Worm (Caenorhabditis elegans) whole organism, L1 larva: ENCODE results near the gene fbxa-113.

Experiments used
- C04F5.9 ChIP-seq: sonication (generic microtip); optimal IDR thresholded peaks from 2 replicates; lab custom pipeline; 2016; ENCODE audit warnings: missing genetic modification characterization, missing compliant biosample characterization
- C16A3.4 ChIP-seq: fragments of 150-350 bp; optimal IDR thresholded peaks from 2 replicates; lab custom pipeline; 2014; ENCODE audit warnings: missing biosample characterization, missing genetic modification characterization
- F16B12.6 ChIP-seq: fragments of 150-350 bp; optimal IDR thresholded peaks from 2 replicates; lab custom pipeline; 2014; ENCODE audit warnings: missing biosample characterization, missing genetic modification characterization
- Y116A8C.19 ChIP-seq: sonication (generic microtip); optimal IDR thresholded peaks from 2 replicates; lab custom pipeline; 2016; ENCODE audit warnings: missing compliant biosample characterization, missing genetic modification characterization, borderline replicate concordance
- aha-1 ChIP-seq: fragments of 150-350 bp; optimal IDR thresholded peaks from 2 replicates; lab custom pipeline; 2014; ENCODE audit warnings: missing biosample characterization, missing genetic modification characterization
- ama-1 ChIP-seq: fragments of 150-350 bp; optimal IDR thresholded peaks from 2 replicates; lab custom pipeline; 2014
- ceh-82 ChIP-seq, 3 experiments: fragments of 150-350 bp in 1 of 3; sonication (generic microtip) in 2 of 3; optimal IDR thresholded peaks; 2 replicates each; lab custom pipeline; 2014 to 2017; ENCODE audit warnings: missing biosample characterization in 3 of 3, missing genetic modification characterization in 3 of 3
- ceh-88 ChIP-seq: fragments of 200-800 bp; sonication (Bioruptor generic); IDR thresholded peaks from 2 replicates; pipeline ENCODE4 v1.3.6; 2022; ENCODE audit warnings: missing genetic modification characterization, missing compliant biosample characterization
- ceh-90 ChIP-seq: sonication (generic microtip); optimal IDR thresholded peaks from 2 replicates; lab custom pipeline; 2016; ENCODE audit warnings: missing genetic modification characterization, missing compliant biosample characterization
- ces-1 ChIP-seq: fragments of 150-350 bp; optimal IDR thresholded peaks from 2 replicates; lab custom pipeline; 2014; ENCODE audit warnings: missing biosample characterization, missing genetic modification reagents, missing genetic modification characterization
- dsc-1 ChIP-seq: sonication (generic microtip); optimal IDR thresholded peaks from 2 replicates; lab custom pipeline; 2016; ENCODE audit warnings: mild to moderate bottlenecking, missing genetic modification characterization, missing compliant biosample characterization
- efl-1 ChIP-seq, 4 experiments: fragments of 150-350 bp; optimal IDR thresholded peaks in 3 of 4; peaks in 1 of 4; 1 replicate in 1 of 4; 2 replicates in 3 of 4; lab custom pipeline; 2014; ENCODE audit warnings: missing biosample characterization in 2 of 4, missing genetic modification characterization in 2 of 4, missing genetic modification reagents in 2 of 4
- elt-2 ChIP-seq: sonication (generic microtip); optimal IDR thresholded peaks from 2 replicates; lab custom pipeline; 2016; ENCODE audit warnings: missing genetic modification characterization, mild to moderate bottlenecking, inconsistent platforms, missing compliant biosample characterization, missing genetic modification reagents
- elt-3 ChIP-seq, 6 experiments: fragments of 150-350 bp in 1 of 6; sonication (generic microtip); optimal IDR thresholded peaks; 2 replicates each; lab custom pipeline; 2017 to 2018; ENCODE audit warnings: missing biosample characterization in 6 of 6, missing genetic modification characterization in 6 of 6, inconsistent platforms in 1 of 6
- fkh-10 ChIP-seq: sonication (generic microtip); optimal IDR thresholded peaks from 2 replicates; lab custom pipeline; 2017; ENCODE audit warnings: missing biosample characterization, missing genetic modification reagents, missing genetic modification characterization
- hlh-17 ChIP-seq: fragments of 200-800 bp; sonication (Bioruptor generic); optimal IDR thresholded peaks from 2 replicates; lab custom pipeline; 2018; ENCODE audit warnings: missing genetic modification characterization, mild to moderate bottlenecking, missing compliant biosample characterization, moderate library complexity, borderline replicate concordance
- hpl-2 ChIP-seq: fragments of 150-350 bp; optimal IDR thresholded peaks from 2 replicates; lab custom pipeline; 2014; ENCODE audit warnings: missing biosample characterization, missing genetic modification reagents, missing genetic modification characterization
- isw-1 ChIP-seq: fragments of 200-800 bp; sonication (Bioruptor generic); IDR thresholded peaks from 2 replicates; pipeline ENCODE4 v1.3.6; 2022; ENCODE audit warnings: missing genetic modification characterization, missing compliant biosample characterization
- jun-1 ChIP-seq: fragments of 150-350 bp; optimal IDR thresholded peaks from 2 replicates; lab custom pipeline; 2014; ENCODE audit warnings: missing biosample characterization, missing genetic modification reagents, missing genetic modification characterization
- lin-13 ChIP-seq: fragments of 150-350 bp; optimal IDR thresholded peaks from 2 replicates; lab custom pipeline; 2014; ENCODE audit warnings: missing biosample characterization, missing genetic modification reagents, missing genetic modification characterization
- lin-14 ChIP-seq: fragments of 200-800 bp; sonication (Bioruptor generic); optimal IDR thresholded peaks from 2 replicates; lab custom pipeline; 2018; ENCODE audit warnings: mild to moderate bottlenecking, missing genetic modification characterization, moderate library complexity, missing compliant biosample characterization
- nhr-11 ChIP-seq: fragments of 150-350 bp; optimal IDR thresholded peaks from 2 replicates; lab custom pipeline; 2014; ENCODE audit warnings: missing biosample characterization, missing genetic modification characterization
- nhr-28 ChIP-seq: fragments of 150-350 bp; optimal IDR thresholded peaks from 2 replicates; lab custom pipeline; 2014; ENCODE audit warnings: missing biosample characterization, missing genetic modification characterization
- nhr-85 ChIP-seq: sonication (generic microtip); peaks from one replicate; lab custom pipeline; 2016; ENCODE audit warnings: missing genetic modification characterization, inconsistent platforms, missing compliant biosample characterization
- nhr-90 ChIP-seq: sonication (generic microtip); optimal IDR thresholded peaks from 2 replicates; lab custom pipeline; 2016; ENCODE audit warnings: mild to moderate bottlenecking, missing genetic modification characterization, missing compliant biosample characterization; ENCODE audit not compliant: poor library complexity
- rnt-1 ChIP-seq: sonication (generic microtip); optimal IDR thresholded peaks from 2 replicates; lab custom pipeline; 2016; ENCODE audit warnings: mild to moderate bottlenecking, missing genetic modification characterization, moderate library complexity, missing compliant biosample characterization
- skn-1 ChIP-seq: fragments of 150-350 bp; optimal IDR thresholded peaks from 2 replicates; lab custom pipeline; 2014; ENCODE audit warnings: missing biosample characterization, missing genetic modification characterization
- unc-98 ChIP-seq: fragments of 200-800 bp; sonication (Bioruptor generic); IDR thresholded peaks from 2 replicates; pipeline ENCODE4 v1.3.6; 2022; ENCODE audit warnings: missing genetic modification characterization, missing compliant biosample characterization
- vab-15 ChIP-seq: sonication (generic microtip); optimal IDR thresholded peaks from 2 replicates; lab custom pipeline; 2017; ENCODE audit warnings: missing genotype, mild to moderate bottlenecking, missing genetic modification characterization, missing compliant biosample characterization
- zag-1 ChIP-seq: fragments of 150-350 bp; optimal IDR thresholded peaks from 2 replicates; lab custom pipeline; 2014; ENCODE audit warnings: missing biosample characterization, missing genetic modification characterization
- ztf-11 ChIP-seq, 2 experiments: sonication (generic microtip); optimal IDR thresholded peaks; 2 replicates each; lab custom pipeline; 2016 to 2017; ENCODE audit warnings: missing genetic modification characterization in 2 of 2, missing biosample characterization in 1 of 2, missing compliant biosample characterization in 1 of 2

Gene fbxa-113

DNA sequence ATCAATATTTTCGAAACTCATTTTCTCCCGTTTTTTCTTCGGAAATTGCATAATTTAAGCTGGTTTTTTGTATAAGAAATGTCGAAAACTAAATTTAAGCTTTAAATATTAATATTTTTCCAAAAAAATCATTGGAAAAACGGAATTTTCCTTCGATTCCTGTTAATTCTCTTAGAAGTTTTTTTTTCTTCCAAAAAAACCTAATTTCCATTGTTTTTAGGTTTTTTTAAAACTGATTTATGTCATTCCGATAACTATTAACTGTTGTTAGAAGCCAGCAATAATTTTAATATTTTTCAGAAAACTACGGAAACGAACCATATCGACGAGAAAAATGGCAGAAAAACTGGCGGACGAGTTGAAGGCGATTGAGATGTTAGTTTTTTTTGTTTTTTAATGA is 1.9 kb upstream of the fbxa-113 start, which contains the start of gene fbxa-114:
fbxa-114 (plus strand) TSS at position 301 of the 400 bp plus-strand sequence.
- TF ChIP-seq nhr-85 (peak; percentile 7), hpl-2 (no peak)

DNA sequence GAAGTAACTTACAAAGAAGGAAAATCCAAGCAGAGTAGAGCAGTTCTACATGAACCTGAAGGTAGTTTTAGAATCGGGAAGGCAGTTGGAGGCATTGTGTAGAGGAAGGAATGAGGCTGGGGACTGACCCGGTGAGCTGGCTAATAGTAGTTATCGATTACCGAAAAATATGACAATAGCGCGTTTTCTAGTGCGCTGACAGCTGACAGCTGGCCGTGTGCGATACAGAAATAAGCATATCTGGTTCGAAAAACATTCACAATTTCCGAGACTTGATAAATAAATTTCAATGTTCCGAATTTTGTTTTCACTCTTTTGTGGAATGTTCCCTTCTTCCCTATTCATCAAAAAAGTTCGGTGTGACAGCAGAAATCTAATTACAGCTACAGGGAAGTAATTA is 2.9 kb downstream of the fbxa-113 start, which contains the start of the genes fbxb-59 and srbc-34:
fbxb-59 (minus strand) TSS at position 101 of the 400 bp plus-strand sequence.
srbc-34 (plus strand) TSS at position 233 of the 400 bp plus-strand sequence.
- TF ChIP-seq C16A3.4 (tag; lab: Kevin White, UChicago) (no peak), ceh-90 (tag; lab: Kevin White, UChicago) (no peak), hpl-2 (no peak), nhr-28 (tag; lab: Kevin White, UChicago) (no peak), ceh-88 (GFP tag; lab: Robert Waterston, UW) (no peak), elt-2 (tag; lab: Kevin White, UChicago) (no peak)

DNA sequence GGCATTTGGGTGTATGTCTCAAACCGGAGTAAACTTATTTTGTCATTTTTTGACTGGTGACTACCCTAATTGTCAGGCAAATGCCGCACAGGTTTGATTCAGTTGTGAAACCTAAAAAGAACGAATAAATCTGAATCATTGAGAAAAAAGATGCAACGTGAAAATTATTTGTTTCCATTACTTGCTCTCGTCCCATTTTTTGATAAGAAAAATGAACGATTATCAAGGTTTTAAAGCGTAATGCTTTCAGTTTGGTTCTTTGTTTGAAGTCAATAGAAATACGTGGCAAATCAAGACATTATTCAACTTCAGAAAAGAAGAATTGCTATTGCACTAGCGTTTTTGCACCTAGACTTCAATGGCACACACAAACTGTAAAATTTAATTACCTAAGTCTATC is 9.4 kb downstream of the fbxa-113 start, which contains the start of gene Y113G7B.12:
Y113G7B.12 (minus strand) TSS at position 101 of the 400 bp plus-strand sequence.
- no peak for TF ChIP-seq F16B12.6 (tag; lab: Kevin White, UChicago)
- TF ChIP-seq dsc-1 (tag; lab: Kevin White, UChicago), result no peak
- TF ChIP-seq fkh-10 (GFP tag; lab: Kevin White, UChicago), result no peak
- no peak for TF ChIP-seq unc-98 (GFP tag; lab: Robert Waterston, UW)

DNA sequence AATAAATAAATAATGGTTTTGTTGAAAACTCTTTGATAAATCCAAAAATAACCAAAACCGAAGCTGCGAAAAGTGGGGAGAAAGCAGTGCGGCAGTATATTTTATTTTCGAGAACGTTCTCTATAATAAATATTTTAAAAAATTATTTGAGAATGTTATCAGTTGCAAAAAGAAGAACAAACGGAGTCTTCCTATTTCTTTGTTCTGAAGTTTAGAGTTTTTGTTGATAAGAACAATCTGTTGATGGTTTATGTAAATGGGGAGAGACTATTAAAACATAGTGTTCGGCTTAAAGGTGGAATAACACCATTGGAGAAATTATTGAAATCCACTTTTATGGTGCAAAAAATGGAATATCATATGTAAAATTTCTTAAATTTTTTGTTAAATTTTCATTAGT is 9.9 kb downstream of the fbxa-113 start:
- TF ChIP-seq C04F5.9 (no peak), aha-1 (tag; lab: Kevin White, UChicago) (no peak), isw-1 (GFP tag; lab: Robert Waterston, UW) (no peak), vab-15 (tag; lab: Kevin White, UChicago) (no peak), nhr-85 (peak; percentile 17)

DNA sequence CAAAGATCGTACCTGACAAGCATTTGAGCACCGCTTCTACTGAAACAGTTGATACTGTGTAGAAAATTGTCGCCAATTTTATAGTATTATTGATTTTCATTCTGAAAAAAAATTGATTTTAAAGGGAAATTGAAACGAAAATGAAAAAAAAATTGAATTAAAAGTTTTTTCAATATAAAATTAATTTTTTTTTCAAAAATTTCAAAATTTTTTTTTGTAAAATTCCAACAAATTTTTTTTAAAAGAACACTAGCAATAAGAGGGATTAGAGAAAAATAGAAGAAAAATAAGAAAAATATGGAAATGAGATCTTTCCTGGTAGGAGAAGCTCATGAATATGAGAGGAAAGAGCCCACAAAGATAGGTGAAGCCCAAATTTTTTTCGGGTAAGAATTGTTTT is 12.0 kb downstream of the fbxa-113 start, which contains the start of gene Y113G7B.11:
Y113G7B.11 (minus strand) TSS at position 101 of the 400 bp plus-strand sequence.
- TF ChIP-seq ama-1 (lab: Kevin White, UChicago) (no peak), unc-98 (GFP tag; lab: Robert Waterston, UW) (no peak), ceh-82 (tag; optimal IDR thresholded peaks at IDR 0.05; lab: Kevin White, UChicago) (no peak)

DNA sequence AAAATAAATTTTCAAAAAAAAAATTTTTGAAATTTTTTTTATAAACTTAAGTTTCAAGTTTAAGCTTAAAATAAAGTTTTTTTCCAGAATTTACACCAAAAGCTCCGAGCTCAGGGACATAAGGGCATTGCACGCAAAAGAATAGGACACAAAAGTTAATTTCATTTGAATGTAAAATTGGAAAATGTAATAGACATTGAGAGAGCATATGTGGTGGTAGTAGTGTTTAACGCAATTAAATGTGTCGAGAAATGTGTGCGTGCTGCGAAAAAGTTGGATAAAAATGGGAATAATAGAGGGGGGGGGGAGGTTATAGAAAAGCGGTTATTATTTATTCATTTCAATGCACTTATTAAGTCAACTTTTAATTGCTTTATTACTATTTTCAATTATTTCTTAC is 17.4 kb downstream of the fbxa-113 start:
- no peak for TF ChIP-seq efl-1 (optimal IDR thresholded peaks at IDR 0.05; lab: Kevin White, UChicago)
- peak in 1 of 2 experiments; percentile 30 for TF ChIP-seq efl-1 (GFP tag; optimal IDR thresholded peaks at IDR 0.05 in 1 of 2; lab: Kevin White, UChicago)
- no peak for TF ChIP-seq lin-14 (GFP tag; lab: Kevin White, UChicago)

DNA sequence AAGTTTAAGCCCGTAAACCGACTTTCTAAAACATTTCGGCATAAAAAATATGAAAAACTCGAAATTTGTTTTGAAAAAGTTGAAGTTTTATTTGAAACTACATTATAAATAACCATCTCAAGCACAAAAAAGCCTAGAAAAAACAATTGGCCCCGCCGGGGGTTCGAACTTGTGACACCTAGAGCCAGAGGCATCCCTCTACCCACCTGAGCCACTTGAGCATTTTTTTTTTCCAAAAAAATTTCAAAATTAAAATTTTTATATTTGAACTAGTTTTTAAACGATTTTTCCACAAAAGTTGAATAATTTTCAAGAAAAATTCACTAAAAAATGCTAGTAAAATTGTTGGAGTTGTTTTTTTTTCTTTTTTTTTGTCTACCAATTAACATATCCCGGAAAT is 20.5 kb downstream of the fbxa-113 start:
- TF ChIP-seq nhr-11 (tag; lab: Kevin White, UChicago) (no peak), C16A3.4 (tag; lab: Kevin White, UChicago) (no peak), Y116A8C.19 (no peak), jun-1 (no peak), rnt-1 (no peak), lin-13 (GFP tag; lab: Kevin White, UChicago) (no peak), skn-1 (tag; lab: Kevin White, UChicago) (no peak), elt-3 (tag; optimal IDR thresholded peaks at IDR 0.05; lab: Kevin White, UChicago) (no peak), nhr-90 (no peak), hlh-17 (no peak), ztf-11 (tag; optimal IDR thresholded peaks at IDR 0.05; lab: Kevin White, UChicago) (no peak), zag-1 (no peak), ces-1 (GFP tag; lab: Kevin White, UChicago) (no peak)
